Fruit fly (Drosophila melanogaster) whole organism, embryonic: Measurements from ENCODE around the gene Msh6.

Experiments used
- Atf-2 ChIP-seq: fragments of 200-800 bp; sonication (Bioruptor generic); optimal IDR thresholded peaks from 2 replicates; lab custom pipeline; 2016; ENCODE audit warnings: missing biosample characterization, missing genetic modification characterization
- B-H2 ChIP-seq: fragments of 200-800 bp; sonication (Bioruptor generic); optimal IDR thresholded peaks from 2 replicates; lab custom pipeline; 2018; ENCODE audit warnings: missing biosample characterization, mild to moderate bottlenecking, missing genetic modification characterization
- C15 ChIP-seq: fragments of 200-800 bp; sonication (Bioruptor generic); IDR thresholded peaks from 3 replicates; pipeline ENCODE4 v1.3.6; 2022; ENCODE audit warnings: missing biosample characterization, missing genetic modification characterization
- CG12219 ChIP-seq: fragments of 200-800 bp; sonication (Bioruptor generic); optimal IDR thresholded peaks from 3 replicates; lab custom pipeline; 2018; ENCODE audit warnings: missing biosample characterization, mild to moderate bottlenecking, missing genetic modification characterization
- CG12769 ChIP-seq: fragments of 200-800 bp; sonication (Bioruptor generic); optimal IDR thresholded peaks from 2 replicates; lab custom pipeline; 2019; ENCODE audit warnings: missing biosample characterization, mild to moderate bottlenecking, missing genetic modification characterization, moderate library complexity
- CG12942 ChIP-seq: fragments of 200-800 bp; sonication (Bioruptor generic); optimal IDR thresholded peaks from 3 replicates; lab custom pipeline; 2016; ENCODE audit warnings: missing biosample characterization, missing genetic modification characterization
- CG13287 ChIP-seq: fragments of 200-800 bp; sonication (Bioruptor generic); IDR thresholded peaks from 2 replicates; pipeline ENCODE4 v1.3.6; 2022; ENCODE audit warnings: missing biosample characterization, missing genetic modification characterization; ENCODE audit not compliant: partially characterized antibody
- CG14441 ChIP-seq: fragments of 200-800 bp; sonication (Bioruptor generic); IDR thresholded peaks from 2 replicates; pipeline ENCODE4 v1.3.6; 2022; ENCODE audit warnings: missing biosample characterization, missing genetic modification characterization
- CG2120 ChIP-seq: fragments of 200-800 bp; sonication (Bioruptor generic); optimal IDR thresholded peaks from 3 replicates; lab custom pipeline; 2016; ENCODE audit warnings: missing biosample characterization, missing genetic modification characterization
- CG32772 ChIP-seq: fragments of 200-800 bp; sonication (Bioruptor generic); IDR thresholded peaks from 2 replicates; pipeline ENCODE4 v1.3.6; 2022; ENCODE audit warnings: missing biosample characterization, missing genetic modification characterization
- CG33213 ChIP-seq: fragments of 200-800 bp; sonication (Bioruptor generic); optimal IDR thresholded peaks from 3 replicates; lab custom pipeline; 2016; ENCODE audit warnings: missing biosample characterization, missing genetic modification characterization
- CG34376 ChIP-seq: fragments of 200-800 bp; sonication (Bioruptor generic); optimal IDR thresholded peaks from 2 replicates; lab custom pipeline; 2018; ENCODE audit warnings: missing biosample characterization, mild to moderate bottlenecking, missing genetic modification characterization
- CG42726 ChIP-seq: fragments of 200-800 bp; sonication (Bioruptor generic); IDR thresholded peaks from 2 replicates; pipeline ENCODE4 v1.3.6; 2022; ENCODE audit warnings: missing biosample characterization, missing genetic modification characterization; ENCODE audit not compliant: partially characterized antibody
- CG4424 ChIP-seq: fragments of 200-800 bp; sonication (Bioruptor generic); optimal IDR thresholded peaks from 3 replicates; lab custom pipeline; 2016; ENCODE audit warnings: missing biosample characterization, missing genetic modification characterization
- CG6791 ChIP-seq: fragments of 200-800 bp; sonication (Bioruptor generic); IDR thresholded peaks from 3 replicates; pipeline ENCODE4 v1.3.6; 2022; ENCODE audit warnings: missing biosample characterization, missing genetic modification characterization; ENCODE audit not compliant: partially characterized antibody
- CG6854 ChIP-seq: fragments of 200-800 bp; sonication (Bioruptor generic); optimal IDR thresholded peaks from 3 replicates; lab custom pipeline; 2017; ENCODE audit warnings: missing biosample characterization, mild to moderate bottlenecking, missing genetic modification characterization
- CG7556 ChIP-seq: fragments of 200-800 bp; sonication (Bioruptor generic); optimal IDR thresholded peaks from 2 replicates; lab custom pipeline; 2017; ENCODE audit warnings: missing biosample characterization, mild to moderate bottlenecking, missing genetic modification characterization
- CG7786 ChIP-seq: fragments of 200-800 bp; sonication (Bioruptor generic); optimal IDR thresholded peaks from 2 replicates; lab custom pipeline; 2016; ENCODE audit warnings: missing biosample characterization, missing genetic modification characterization
- CrebB ChIP-seq: fragments of 200-800 bp; sonication (Bioruptor generic); optimal IDR thresholded peaks from 3 replicates; lab custom pipeline; 2018; ENCODE audit warnings: missing biosample characterization, mild to moderate bottlenecking, missing genetic modification characterization
- Dll ChIP-seq: fragments of 200-800 bp; sonication (Bioruptor generic); IDR thresholded peaks from 4 replicates; pipeline ENCODE4 v1.3.6; 2022; ENCODE audit warnings: missing biosample characterization, missing genetic modification characterization; ENCODE audit not compliant: partially characterized antibody
- Doc3 ChIP-seq: fragments of 200-800 bp; sonication (Bioruptor generic); IDR thresholded peaks from 3 replicates; pipeline ENCODE4 v1.3.6; 2022; ENCODE audit warnings: missing biosample characterization, missing genetic modification characterization; ENCODE audit not compliant: partially characterized antibody
- Dref ChIP-seq: fragments of 200-800 bp; sonication (Bioruptor generic); IDR thresholded peaks from 2 replicates; pipeline ENCODE4 v1.3.6; 2022; ENCODE audit warnings: missing biosample characterization, missing genetic modification characterization
- Ets65A ChIP-seq: fragments of 200-800 bp; sonication (Bioruptor generic); peaks from one replicate; lab custom pipeline; 2016; ENCODE audit warnings: missing biosample characterization, missing genetic modification characterization
- Hsf ChIP-seq: fragments of 200-800 bp; sonication (Bioruptor generic); optimal IDR thresholded peaks from 3 replicates; lab custom pipeline; 2016; ENCODE audit warnings: missing biosample characterization, missing genetic modification characterization
- Lhr ChIP-seq: fragments of 200-800 bp; sonication (Bioruptor generic); optimal IDR thresholded peaks from 3 replicates; lab custom pipeline; 2017; ENCODE audit warnings: mild to moderate bottlenecking, missing biosample characterization, missing genetic modification reagents, missing genetic modification characterization
- Lim3 ChIP-seq: fragments of 200-800 bp; sonication (Bioruptor generic); IDR thresholded peaks from 2 replicates; pipeline ENCODE4 v1.3.6; 2022; ENCODE audit warnings: missing biosample characterization, missing genetic modification characterization
- NC2α ChIP-seq: fragments of 200-800 bp; sonication (Bioruptor generic); optimal IDR thresholded peaks from 2 replicates; lab custom pipeline; 2016; ENCODE audit warnings: missing biosample characterization, missing genetic modification characterization
- Xbp1 ChIP-seq: fragments of 200-800 bp; sonication (Bioruptor generic); optimal IDR thresholded peaks from 3 replicates; lab custom pipeline; 2016; ENCODE audit warnings: missing biosample characterization, mild to moderate bottlenecking, missing genetic modification characterization
- YL-1 ChIP-seq: fragments of 200-800 bp; sonication (Bioruptor generic); optimal IDR thresholded peaks from 3 replicates; lab custom pipeline; 2017; ENCODE audit warnings: missing biosample characterization, mild to moderate bottlenecking, missing genetic modification characterization
- al ChIP-seq: fragments of 200-800 bp; sonication (Bioruptor generic); IDR thresholded peaks from 2 replicates; pipeline ENCODE4 v1.3.6; 2022; ENCODE audit warnings: missing biosample characterization, missing genetic modification characterization
- amos ChIP-seq: fragments of 200-800 bp; sonication (Bioruptor generic); IDR thresholded peaks from 2 replicates; pipeline ENCODE4 v1.3.6; 2022; ENCODE audit warnings: missing biosample characterization, missing genetic modification characterization; ENCODE audit not compliant: partially characterized antibody
- ap ChIP-seq: fragments of 200-800 bp; sonication (Bioruptor generic); IDR thresholded peaks from 2 replicates; pipeline ENCODE4 v1.3.6; 2022; ENCODE audit warnings: missing biosample characterization, missing genetic modification characterization
- bigmax ChIP-seq: fragments of 200-800 bp; sonication (Bioruptor generic); optimal IDR thresholded peaks from 2 replicates; lab custom pipeline; 2018; ENCODE audit warnings: missing biosample characterization, mild to moderate bottlenecking, missing genetic modification characterization
- bsh ChIP-seq, 2 experiments: fragments of 200-800 bp; sonication (Bioruptor generic); optimal IDR thresholded peaks; 2 replicates each; lab custom pipeline; 2017 to 2018; ENCODE audit warnings: mild to moderate bottlenecking in 2 of 2, missing biosample characterization in 2 of 2, missing genetic modification characterization in 2 of 2, moderate library complexity in 1 of 2
- chinmo ChIP-seq: fragments of 200-800 bp; sonication (Bioruptor generic); IDR thresholded peaks from 4 replicates; pipeline ENCODE4 v1.3.6; 2022; ENCODE audit warnings: missing biosample characterization, missing genetic modification characterization; ENCODE audit not compliant: partially characterized antibody
- chn ChIP-seq: fragments of 200-800 bp; sonication (Bioruptor generic); optimal IDR thresholded peaks from 2 replicates; lab custom pipeline; 2016; ENCODE audit warnings: missing biosample characterization, missing genetic modification characterization
- ci ChIP-seq: fragments of 200-800 bp; sonication (Bioruptor generic); IDR thresholded peaks from 3 replicates; pipeline ENCODE4 v1.3.6; 2022; ENCODE audit warnings: missing biosample characterization, missing genetic modification characterization
- dpn ChIP-seq, 2 experiments: fragments of 200-800 bp; sonication (Bioruptor generic); optimal IDR thresholded peaks; 3 replicates each; lab custom pipeline; 2016; ENCODE audit warnings: missing biosample characterization in 2 of 2, missing genetic modification characterization in 2 of 2
- gce ChIP-seq: fragments of 200-800 bp; sonication (Bioruptor generic); IDR thresholded peaks from 3 replicates; pipeline ENCODE4 v1.3.6; 2022; ENCODE audit warnings: missing biosample characterization, missing genetic modification characterization
- gcm2 ChIP-seq: fragments of 200-800 bp; sonication (Bioruptor generic); optimal IDR thresholded peaks from 2 replicates; lab custom pipeline; 2016; ENCODE audit warnings: missing biosample characterization, missing genetic modification characterization
- hb ChIP-seq: fragments of 200-800 bp; sonication (Bioruptor generic); IDR thresholded peaks from 3 replicates; pipeline ENCODE4 v1.3.6; 2022; ENCODE audit warnings: missing biosample characterization, missing genetic modification characterization; ENCODE audit not compliant: partially characterized antibody
- hbn ChIP-seq: fragments of 200-800 bp; sonication (Bioruptor generic); IDR thresholded peaks from 2 replicates; pipeline ENCODE4 v1.3.6; 2022; ENCODE audit warnings: missing biosample characterization, missing genetic modification characterization; ENCODE audit not compliant: partially characterized antibody
- insv ChIP-seq, 2 experiments: fragments of 200-800 bp; sonication (Bioruptor generic); optimal IDR thresholded peaks; 3 replicates each; lab custom pipeline; 2016 to 2018; ENCODE audit warnings: missing biosample characterization in 2 of 2, missing genetic modification characterization in 2 of 2
- knrl ChIP-seq: fragments of 200-800 bp; sonication (Bioruptor generic); IDR thresholded peaks from 3 replicates; pipeline ENCODE4 v1.3.6; 2022; ENCODE audit warnings: missing biosample characterization, missing genetic modification characterization; ENCODE audit not compliant: partially characterized antibody
- mld ChIP-seq: fragments of 200-800 bp; sonication (Bioruptor generic); IDR thresholded peaks from 3 replicates; pipeline ENCODE4 v1.3.6; 2022; ENCODE audit warnings: missing biosample characterization, missing genetic modification characterization; ENCODE audit not compliant: partially characterized antibody
- psq ChIP-seq: fragments of 200-800 bp; sonication (Bioruptor generic); optimal IDR thresholded peaks from 2 replicates; lab custom pipeline; 2017; ENCODE audit warnings: missing biosample characterization, missing genetic modification characterization
- sob ChIP-seq: fragments of 200-800 bp; sonication (Bioruptor generic); IDR thresholded peaks from 2 replicates; pipeline ENCODE4 v1.3.6; 2022; ENCODE audit warnings: missing biosample characterization, missing genetic modification characterization
- unc-4 ChIP-seq: fragments of 200-800 bp; sonication (Bioruptor generic); IDR thresholded peaks from 2 replicates; pipeline ENCODE4 v1.3.6; 2022; ENCODE audit warnings: missing biosample characterization, missing genetic modification characterization; ENCODE audit not compliant: partially characterized antibody
- vnd ChIP-seq: fragments of 200-800 bp; sonication (Bioruptor generic); IDR thresholded peaks from 3 replicates; pipeline ENCODE4 v1.3.6; 2022; ENCODE audit warnings: missing biosample characterization, missing genetic modification characterization; ENCODE audit not compliant: partially characterized antibody
- z ChIP-seq: fragments of 200-800 bp; sonication (Bioruptor generic); IDR thresholded peaks from 3 replicates; pipeline ENCODE4 v1.3.6; 2022; ENCODE audit warnings: missing biosample characterization, missing genetic modification characterization

Gene Msh6

DNA sequence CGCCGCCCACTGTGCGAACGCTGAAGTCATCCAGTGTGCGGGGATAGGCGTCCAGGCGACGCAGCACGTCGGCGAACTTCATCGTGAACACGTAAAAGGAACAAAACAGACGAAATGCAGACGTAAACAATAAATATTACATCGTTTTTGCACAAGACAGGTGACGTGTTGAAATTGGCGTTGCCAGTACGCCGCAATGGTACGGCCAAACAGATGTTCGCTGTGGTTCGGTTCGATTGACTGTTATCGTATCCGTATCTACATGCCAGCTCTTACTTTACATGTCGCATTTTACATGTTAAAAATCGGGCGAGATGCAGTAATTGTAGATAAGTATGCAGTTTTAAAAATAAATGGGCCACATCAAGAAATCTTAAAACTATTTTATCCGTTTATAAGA, 5.1 kb upstream of the Msh6 start, which contains the start of gene CG7011 (continued):
- peak; percentile 2 for TF ChIP-seq Lhr (GFP tag; lab: Kevin White, UChicago)
- TF ChIP-seq knrl (GFP tag; lab: Robert Waterston, UW): peak; percentile 48
- TF ChIP-seq CG14441 (GFP tag; lab: Robert Waterston, UW): no peak
- no peak for TF ChIP-seq CG34376 (GFP tag; lab: Kevin White, UChicago)
- no peak for TF ChIP-seq CG12219 (GFP tag; lab: Kevin White, UChicago)
- TF ChIP-seq CrebB (tag; lab: Kevin White, UChicago): no peak
- 0 out of 3 replicates have a peak, but pooled peaks have one; percentile 27 for TF ChIP-seq vnd (GFP tag; lab: Robert Waterston, UW)
- TF ChIP-seq CG42726 (GFP tag; lab: Robert Waterston, UW): no peak
- no peak for TF ChIP-seq NC2α (GFP tag; lab: Kevin White, UChicago)
- no peak for TF ChIP-seq CG2120 (GFP tag; lab: Kevin White, UChicago)
- no peak for TF ChIP-seq CG4424
- TF ChIP-seq CG6854 (GFP tag; lab: Kevin White, UChicago): no peak
- no peak for TF ChIP-seq B-H2
- TF ChIP-seq Dref (GFP tag; lab: Robert Waterston, UW): peak; percentile 66
- no peak for TF ChIP-seq CG33213 (GFP tag; lab: Kevin White, UChicago)
- peak; percentile 65 for TF ChIP-seq CG6791
- no peak for TF ChIP-seq gcm2 (GFP tag; lab: Kevin White, UChicago)
- TF ChIP-seq gce (GFP tag; lab: Robert Waterston, UW): no peak
- TF ChIP-seq insv (GFP tag; optimal IDR thresholded peaks at IDR 0.05; lab: Kevin White, UChicago): no peak
- TF ChIP-seq mld: no peak
- TF ChIP-seq Xbp1 (GFP tag; lab: Kevin White, UChicago): peak; percentile 54
- 0 out of 3 replicates have a peak, but pooled peaks have one; percentile 34 for TF ChIP-seq hb (GFP tag; lab: Robert Waterston, UW)
- TF ChIP-seq C15 (GFP tag; lab: Robert Waterston, UW): no peak
- peak; percentile 18 for TF ChIP-seq Ets65A (GFP tag; lab: Kevin White, UChicago)
- TF ChIP-seq CG12769 (tag; lab: Kevin White, UChicago): no peak
- peak; percentile 24 for TF ChIP-seq YL-1 (GFP tag; lab: Kevin White, UChicago)
- TF ChIP-seq hbn: peak; percentile 35; the same call in 1 of the 2 replicates
- TF ChIP-seq chn (GFP tag; lab: Kevin White, UChicago): no peak
- no peak for TF ChIP-seq sob (GFP tag; lab: Robert Waterston, UW)
- no peak for TF ChIP-seq CG7556 (GFP tag; lab: Kevin White, UChicago)
- TF ChIP-seq CG7786 (GFP tag; lab: Kevin White, UChicago): no peak
- 0 out of 3 replicates have a peak, but pooled peaks have one; percentile 40 for TF ChIP-seq Doc3 (GFP tag; lab: Robert Waterston, UW)
- no peak for TF ChIP-seq CG12942 (GFP tag; lab: Kevin White, UChicago)
- no peak for TF ChIP-seq Atf-2 (GFP tag; lab: Kevin White, UChicago)
- peak; percentile 66 for TF ChIP-seq CG13287 (GFP tag; lab: Robert Waterston, UW)
- no peak for TF ChIP-seq Hsf
- TF ChIP-seq ap (GFP tag; lab: Robert Waterston, UW): no peak
- peak; percentile 76 for TF ChIP-seq amos (GFP tag; lab: Robert Waterston, UW)
- TF ChIP-seq bsh (GFP tag; optimal IDR thresholded peaks at IDR 0.05; lab: Kevin White, UChicago): no peak
- TF ChIP-seq chinmo: no peak
- peak; percentile 62; the same call in 3 of the 4 replicates for TF ChIP-seq Dll (GFP tag; lab: Robert Waterston, UW)
- TF ChIP-seq dpn (GFP tag; optimal IDR thresholded peaks at IDR 0.05; lab: Kevin White, UChicago): no peak
- peak; percentile 47 for TF ChIP-seq unc-4 (GFP tag; lab: Robert Waterston, UW)
- no peak for TF ChIP-seq al (GFP tag; lab: Robert Waterston, UW)
- TF ChIP-seq Lim3: no peak
- TF ChIP-seq psq (GFP tag; lab: Kevin White, UChicago): no peak
- TF ChIP-seq ci: no peak
- TF ChIP-seq bigmax (GFP tag; lab: Kevin White, UChicago): no peak
- TF ChIP-seq CG32772 (GFP tag; lab: Robert Waterston, UW): no peak
- TF ChIP-seq z (GFP tag; lab: Robert Waterston, UW): no peak
